Worm (Caenorhabditis elegans) whole organism, late embryonic: ENCODE measurements around the gene nhr-232.

Experiments
- F13H6.1 ChIP-seq: sonication (generic microtip); optimal IDR thresholded peaks from 2 replicates; lab custom pipeline; 2016; ENCODE audit warnings: missing genetic modification characterization, missing compliant biosample characterization
- K09A11.1 ChIP-seq: sonication (generic microtip); optimal IDR thresholded peaks from 2 replicates; lab custom pipeline; 2017; ENCODE audit warnings: antibody characterized with exemption, mild to moderate bottlenecking, missing genetic modification characterization, missing compliant biosample characterization; ENCODE audit not compliant: insufficient read depth
- T23F11.4 ChIP-seq: fragments of 200-800 bp; sonication (Bioruptor generic); optimal IDR thresholded peaks from 2 replicates; lab custom pipeline; 2018; ENCODE audit warnings: mild to moderate bottlenecking, missing genetic modification characterization, missing compliant biosample characterization
- ahr-1 ChIP-seq: sonication (generic microtip); optimal IDR thresholded peaks from 2 replicates; lab custom pipeline; 2016; ENCODE audit warnings: missing genetic modification characterization, missing compliant biosample characterization
- ama-1 ChIP-seq: fragments of 150-350 bp; optimal IDR thresholded peaks from 2 replicates; lab custom pipeline; 2014
- ceh-19 ChIP-seq: fragments of 200-800 bp; sonication (Bioruptor generic); optimal IDR thresholded peaks from 2 replicates; lab custom pipeline; 2018; ENCODE audit warnings: mild to moderate bottlenecking, missing genetic modification characterization, missing compliant biosample characterization
- ceh-2 ChIP-seq: sonication (generic microtip); optimal IDR thresholded peaks from 2 replicates; lab custom pipeline; 2016; ENCODE audit warnings: missing genotype, missing genetic modification characterization, missing compliant biosample characterization
- ceh-22 ChIP-seq: sonication (generic microtip); optimal IDR thresholded peaks from 2 replicates; lab custom pipeline; 2017; ENCODE audit warnings: missing biosample characterization, missing genetic modification characterization
- ceh-31 ChIP-seq: sonication (generic microtip); optimal IDR thresholded peaks from 2 replicates; lab custom pipeline; 2016; ENCODE audit warnings: missing genetic modification characterization, missing compliant biosample characterization
- ceh-34 ChIP-seq: sonication (generic microtip); optimal IDR thresholded peaks from 2 replicates; lab custom pipeline; 2016; ENCODE audit warnings: mild to moderate bottlenecking, missing genetic modification characterization, missing compliant biosample characterization
- ceh-48 ChIP-seq: sonication (generic microtip); optimal IDR thresholded peaks from 2 replicates; lab custom pipeline; 2016; ENCODE audit warnings: missing genetic modification characterization, inconsistent platforms, missing compliant biosample characterization
- ceh-9 ChIP-seq: sonication (generic microtip); optimal IDR thresholded peaks from 2 replicates; lab custom pipeline; 2016; ENCODE audit warnings: mild to moderate bottlenecking, missing genetic modification characterization, inconsistent platforms, missing compliant biosample characterization
- dve-1 ChIP-seq: sonication (generic microtip); optimal IDR thresholded peaks from 2 replicates; lab custom pipeline; 2017; ENCODE audit warnings: antibody characterized with exemption, mild to moderate bottlenecking, missing genetic modification characterization, missing compliant biosample characterization
- elt-2 ChIP-seq: sonication (generic microtip); optimal IDR thresholded peaks from 2 replicates; lab custom pipeline; 2016; ENCODE audit warnings: missing genetic modification reagents, missing genetic modification characterization, missing compliant biosample characterization
- eyg-1 ChIP-seq: sonication (generic microtip); optimal IDR thresholded peaks from 2 replicates; lab custom pipeline; 2016; ENCODE audit warnings: missing genotype, missing genetic modification characterization, missing compliant biosample characterization
- fkh-10 ChIP-seq: fragments of 150-350 bp; optimal IDR thresholded peaks from 2 replicates; lab custom pipeline; 2014; ENCODE audit warnings: missing biosample characterization, missing genetic modification reagents, missing genetic modification characterization
- fkh-6 ChIP-seq: sonication (generic microtip); optimal IDR thresholded peaks from 2 replicates; lab custom pipeline; 2016; ENCODE audit warnings: missing genetic modification characterization, missing compliant biosample characterization
- gmeb-2 ChIP-seq: sonication (generic microtip); optimal IDR thresholded peaks from 2 replicates; lab custom pipeline; 2016; ENCODE audit warnings: missing genetic modification characterization, inconsistent platforms, missing compliant biosample characterization
- hlh-13 ChIP-seq: fragments of 200-800 bp; sonication (Bioruptor generic); optimal IDR thresholded peaks from 2 replicates; lab custom pipeline; 2018; ENCODE audit warnings: mild to moderate bottlenecking, missing genetic modification characterization, missing compliant biosample characterization
- hlh-15 ChIP-seq: sonication (generic microtip); optimal IDR thresholded peaks from 2 replicates; lab custom pipeline; 2016; ENCODE audit warnings: missing genetic modification characterization, missing compliant biosample characterization
- hlh-30 ChIP-seq: sonication (generic microtip); optimal IDR thresholded peaks from 2 replicates; lab custom pipeline; 2017; ENCODE audit warnings: antibody characterized with exemption, missing genetic modification characterization, missing compliant biosample characterization; ENCODE audit not compliant: insufficient read depth
- hlh-6 ChIP-seq: sonication (generic microtip); optimal IDR thresholded peaks from 2 replicates; lab custom pipeline; 2016; ENCODE audit warnings: missing genotype, missing genetic modification characterization, missing compliant biosample characterization
- hlh-8 ChIP-seq: sonication (generic microtip); optimal IDR thresholded peaks from 2 replicates; lab custom pipeline; 2016; ENCODE audit warnings: missing genotype, missing genetic modification characterization, missing compliant biosample characterization
- nhr-11 ChIP-seq: fragments of 150-350 bp; optimal IDR thresholded peaks from 2 replicates; lab custom pipeline; 2014; ENCODE audit warnings: missing biosample characterization, missing genetic modification characterization
- odd-2 ChIP-seq: sonication (generic microtip); optimal IDR thresholded peaks from 2 replicates; lab custom pipeline; 2017; ENCODE audit warnings: antibody characterized with exemption, mild to moderate bottlenecking, missing genetic modification characterization, missing compliant biosample characterization
- pag-3 ChIP-seq: sonication (generic microtip); optimal IDR thresholded peaks from 2 replicates; lab custom pipeline; 2016; ENCODE audit warnings: missing compliant biosample characterization, missing genetic modification characterization, borderline replicate concordance
- pax-1 ChIP-seq: fragments of 150-350 bp; optimal IDR thresholded peaks from 2 replicates; lab custom pipeline; 2014; ENCODE audit warnings: missing biosample characterization, missing genetic modification characterization
- ref-2 ChIP-seq: sonication (generic microtip); optimal IDR thresholded peaks from 2 replicates; lab custom pipeline; 2016; ENCODE audit warnings: missing genetic modification characterization, missing compliant biosample characterization
- sox-2 ChIP-seq: fragments of 200-800 bp; sonication (Bioruptor generic); IDR thresholded peaks from 2 replicates; pipeline ENCODE4 v1.3.6; 2022; ENCODE audit warnings: missing genetic modification reagents, missing genetic modification characterization, missing compliant biosample characterization
- syd-9 ChIP-seq: sonication (generic microtip); optimal IDR thresholded peaks from 2 replicates; lab custom pipeline; 2016; ENCODE audit warnings: mild to moderate bottlenecking, missing genetic modification characterization, moderate library complexity, missing compliant biosample characterization
- tbx-2 ChIP-seq: sonication (generic microtip); optimal IDR thresholded peaks from 2 replicates; lab custom pipeline; 2016; ENCODE audit warnings: missing genetic modification characterization, missing compliant biosample characterization
- unc-42 ChIP-seq: sonication (generic microtip); optimal IDR thresholded peaks from 2 replicates; lab custom pipeline; 2016; ENCODE audit warnings: missing genotype, missing genetic modification characterization, missing compliant biosample characterization
- unc-55 ChIP-seq: sonication (generic microtip); optimal IDR thresholded peaks from 2 replicates; lab custom pipeline; 2017; ENCODE audit warnings: missing biosample characterization, missing genetic modification reagents, missing genetic modification characterization
- ztf-16 ChIP-seq: sonication (generic microtip); optimal IDR thresholded peaks from 2 replicates; lab custom pipeline; 2017; ENCODE audit warnings: missing genetic modification characterization, missing compliant biosample characterization

nhr-232 gene

DNA sequence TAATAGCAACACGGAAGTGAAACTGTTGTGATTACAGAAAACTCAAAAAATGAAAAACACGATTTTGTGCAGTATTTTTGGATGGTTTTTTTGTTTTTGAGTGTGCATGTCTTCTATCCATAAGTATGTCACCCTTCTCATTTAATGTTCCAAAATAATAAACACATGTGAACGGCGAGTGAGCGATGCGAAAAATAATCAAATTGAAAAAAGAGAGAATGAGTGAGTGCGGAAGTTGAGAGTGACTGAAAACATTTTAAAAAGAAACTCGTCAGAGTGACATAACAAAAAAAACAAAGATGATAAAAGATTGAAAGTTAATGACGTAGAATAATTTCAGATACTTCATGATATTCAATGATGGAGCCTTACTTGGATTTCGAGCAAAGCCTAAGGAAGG, 6.5 kb upstream of the nhr-232 start:
- TF ChIP-seq tbx-2 (tag; lab: Kevin White, UChicago) (no peak), hlh-8 (tag; lab: Kevin White, UChicago) (no peak), ceh-22 (tag; lab: Kevin White, UChicago) (no peak)

DNA sequence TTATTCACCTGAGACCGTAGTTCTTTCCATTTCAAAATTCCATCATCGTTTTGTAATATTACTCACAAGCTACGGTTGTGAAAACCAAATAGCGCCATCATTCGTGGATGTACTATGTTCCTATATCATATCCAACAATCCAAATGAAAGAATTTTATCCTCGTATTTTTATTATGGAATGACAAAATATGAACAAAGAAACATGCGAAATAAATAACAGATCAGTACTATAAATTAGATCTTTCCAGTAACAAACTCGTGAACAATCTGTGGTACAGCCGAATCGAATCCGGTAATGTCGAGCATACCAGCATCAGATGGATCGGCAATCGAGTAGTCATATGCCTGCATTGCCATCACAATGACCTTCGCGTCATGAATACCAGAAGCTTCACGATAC, 3.3 kb upstream of the nhr-232 start:
- no peak for TF ChIP-seq hlh-15 (tag; lab: Kevin White, UChicago)
- TF ChIP-seq pag-3 (tag; lab: Kevin White, UChicago), result no peak
- TF ChIP-seq eyg-1 (tag; lab: Kevin White, UChicago), result no peak
- TF ChIP-seq ceh-31 (tag; lab: Kevin White, UChicago), result no peak
- TF ChIP-seq pax-1 (tag; lab: Kevin White, UChicago), result no peak
- TF ChIP-seq hlh-13 (GFP tag; lab: Kevin White, UChicago), result no peak

DNA sequence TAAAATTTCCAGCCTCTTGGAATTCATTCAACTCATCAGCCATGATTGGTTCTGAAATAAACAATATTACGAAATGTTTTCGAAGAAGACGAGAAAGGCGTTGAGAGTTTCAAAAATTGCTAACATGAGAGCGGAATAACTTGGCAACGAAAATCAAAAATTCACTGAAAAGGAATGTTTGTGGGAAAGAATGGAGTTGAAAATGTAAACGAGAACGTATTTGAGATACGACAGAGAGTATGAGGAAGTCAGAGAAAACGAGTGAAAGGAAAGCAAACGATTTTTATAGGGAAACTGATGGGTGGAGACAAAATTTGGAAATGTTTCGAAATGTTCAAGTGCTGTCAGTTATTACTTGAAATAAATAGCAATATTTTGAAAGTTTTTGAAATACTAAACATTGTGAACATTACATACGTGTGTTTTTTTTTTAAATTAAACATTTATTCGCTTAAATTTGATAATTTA, 931 bp upstream of the nhr-232 start, which contains the start of gene rop-1:
rop-1 (minus strand) TSS at position 51 of the 468 bp plus-strand sequence.
- TF ChIP-seq ceh-31 (tag; lab: Kevin White, UChicago) (no peak), ref-2 (tag; lab: Kevin White, UChicago) (no peak), F13H6.1 (tag; lab: Kevin White, UChicago) (no peak), syd-9 (tag; lab: Kevin White, UChicago) (no peak), odd-2 (no peak), dve-1 (tag; lab: Kevin White, UChicago) (no peak), ceh-2 (tag; lab: Kevin White, UChicago) (no peak), ceh-34 (tag; lab: Kevin White, UChicago) (no peak), T23F11.4 (GFP tag; lab: Kevin White, UChicago) (no peak), fkh-6 (tag; lab: Kevin White, UChicago) (no peak), ceh-48 (no peak), gmeb-2 (tag; lab: Kevin White, UChicago) (no peak), ceh-9 (tag; lab: Kevin White, UChicago) (no peak)

DNA sequence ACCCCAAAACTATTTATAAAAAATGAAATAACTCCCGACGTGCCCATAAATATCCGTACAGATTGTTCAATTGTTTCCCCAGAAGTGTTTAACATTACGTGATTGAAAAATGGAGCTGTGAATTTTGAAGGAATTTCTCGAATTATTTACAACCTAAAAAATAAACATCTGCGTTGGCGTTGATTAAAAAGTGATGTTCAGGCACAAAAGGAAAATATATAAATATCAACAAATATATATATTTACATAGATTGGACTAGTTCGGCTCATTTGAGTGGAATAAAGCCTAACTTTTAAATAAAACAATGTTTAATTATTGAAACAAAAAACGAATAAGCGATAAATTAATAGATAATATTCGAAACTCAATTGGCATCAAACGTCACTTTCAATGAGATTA, 4.5 kb downstream of the nhr-232 start, which contains the start of gene sri-18:
sri-18 (minus strand) TSS at position 101 of the 400 bp plus-strand sequence.
- TF ChIP-seq unc-55 (GFP tag; lab: Kevin White, UChicago) (no peak), hlh-30 (no peak), nhr-11 (tag; lab: Kevin White, UChicago) (no peak), ztf-16 (tag; lab: Kevin White, UChicago) (no peak), elt-2 (no peak), ceh-22 (tag; lab: Kevin White, UChicago) (no peak), ahr-1 (tag; lab: Kevin White, UChicago) (no peak), gmeb-2 (tag; lab: Kevin White, UChicago) (no peak), fkh-6 (tag; lab: Kevin White, UChicago) (no peak), hlh-6 (no peak), syd-9 (tag; lab: Kevin White, UChicago) (no peak), sox-2 (GFP tag; lab: Robert Waterston, UW) (no peak), ama-1 (lab: Kevin White, UChicago) (no peak), fkh-10 (GFP tag; lab: Kevin White, UChicago) (no peak), ceh-9 (tag; lab: Kevin White, UChicago) (no peak)

DNA sequence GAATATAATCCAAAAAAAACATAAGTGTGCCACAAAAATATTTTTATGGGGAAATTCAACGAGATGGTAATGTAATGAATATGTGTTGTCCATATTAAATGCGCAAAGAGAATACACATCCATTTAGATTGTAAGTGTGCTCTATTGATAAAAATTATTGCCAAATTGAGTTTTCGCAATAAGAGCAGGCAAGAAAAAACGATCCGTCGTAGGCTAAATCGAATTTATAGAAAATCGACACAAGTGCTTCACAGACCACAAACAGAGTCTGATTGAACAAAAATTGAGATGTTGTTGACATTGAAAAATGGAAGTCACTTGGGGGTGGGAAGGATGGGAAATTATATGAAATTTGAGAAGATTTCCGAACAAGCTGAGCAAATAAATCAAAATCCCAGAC, 9.0 kb downstream of the nhr-232 start:
- TF ChIP-seq ceh-19 (GFP tag; lab: Kevin White, UChicago) (peak; percentile 31), K09A11.1 (tag; lab: Kevin White, UChicago) (no peak), unc-42 (tag; lab: Kevin White, UChicago) (peak; percentile 66)
